Fruit fly (Drosophila melanogaster) Kc167 (cell line): ENCODE data around the gene msi.

Source experiments
- Myc ChIP-seq: fragments of >200 bp; optimal IDR thresholded peaks from 2 replicates; lab custom pipeline; 2017; ENCODE audit warnings: missing external identifiers
- Sin3A ChIP-seq: fragments of >200 bp; optimal IDR thresholded peaks from 2 replicates; lab custom pipeline; 2018; ENCODE audit warnings: missing external identifiers
- h ChIP-seq: fragments of >200 bp; optimal IDR thresholded peaks from 3 replicates; lab custom pipeline; 2018; ENCODE audit warnings: missing external identifiers
- insv ChIP-seq: fragments of >200 bp; optimal IDR thresholded peaks from 3 replicates; lab custom pipeline; 2018; ENCODE audit warnings: missing external identifiers
- psq ChIP-seq: fragments of >200 bp; optimal IDR thresholded peaks from 2 replicates; lab custom pipeline; 2017; ENCODE audit warnings: missing external identifiers
- ttk ChIP-seq: sonication (Bioruptor generic); optimal IDR thresholded peaks from 2 replicates; lab custom pipeline; 2017; ENCODE audit warnings: missing external identifiers

DNA sequence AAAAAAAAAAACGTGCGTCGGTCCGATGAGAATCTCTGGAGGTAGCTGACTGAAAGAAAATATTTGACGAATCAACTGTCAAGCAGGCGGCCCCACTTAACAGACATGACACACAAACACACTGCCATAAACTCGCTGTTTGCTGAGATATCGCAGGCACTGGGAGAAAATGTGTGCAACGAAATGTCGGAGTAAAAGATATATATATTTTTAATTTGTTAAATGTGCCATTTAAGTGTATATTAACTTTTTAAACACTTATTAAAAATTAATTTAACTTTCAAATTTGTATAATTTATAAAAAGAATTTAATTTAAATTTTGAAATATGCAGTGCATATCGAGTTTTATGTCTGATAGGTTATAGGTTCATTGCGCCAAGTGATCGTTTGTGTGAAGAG, 26.8 kb upstream of the msi start:
- TF ChIP-seq ttk = no peak
- TF ChIP-seq psq (lab: Kevin White, UChicago) = no peak
- TF ChIP-seq Sin3A = no peak
- no peak for TF ChIP-seq insv
- no peak for TF ChIP-seq h (lab: Kevin White, UChicago)
- no peak for TF ChIP-seq Myc
